Worm (Caenorhabditis elegans) whole organism, L2 larva: ENCODE data around the gene fli-1.

Experiments
- blmp-1 ChIP-seq: sonication (generic microtip); optimal IDR thresholded peaks from 2 replicates; lab custom pipeline; 2017; ENCODE audit warnings: missing genetic modification characterization, mild to moderate bottlenecking, missing compliant biosample characterization, antibody characterized with exemption, moderate library complexity; ENCODE audit not compliant: insufficient read depth
- dmd-4 ChIP-seq: sonication (generic microtip); optimal IDR thresholded peaks from 2 replicates; lab custom pipeline; 2017; ENCODE audit warnings: missing biosample characterization, missing genetic modification characterization
- egl-27 ChIP-seq: sonication (generic microtip); optimal IDR thresholded peaks from 3 replicates; lab custom pipeline; 2017; ENCODE audit warnings: missing biosample characterization, missing genetic modification reagents, missing genetic modification characterization
- lin-11 ChIP-seq: fragments of 150-350 bp; sonication (generic microtip); optimal IDR thresholded peaks from 2 replicates; lab custom pipeline; 2014; ENCODE audit warnings: missing biosample characterization, missing genetic modification characterization, inconsistent platforms, mixed read lengths
- mdl-1 ChIP-seq, 2 experiments: fragments of 150-350 bp in 1 of 2; sonication (generic microtip) in 1 of 2; optimal IDR thresholded peaks; 2 replicates each; lab custom pipeline; 2017; ENCODE audit warnings: missing biosample characterization in 2 of 2, missing genetic modification characterization in 2 of 2
- zag-1 ChIP-seq: fragments of 150-350 bp; optimal IDR thresholded peaks from 2 replicates; lab custom pipeline; 2014; ENCODE audit warnings: missing biosample characterization, missing genetic modification characterization
- ztf-11 ChIP-seq: sonication (generic microtip); optimal IDR thresholded peaks from 2 replicates; lab custom pipeline; 2017; ENCODE audit warnings: missing biosample characterization, missing genetic modification characterization

ce11 chrIII:8664897-8665388 lies 18.6 kb downstream of the fli-1 start, which contains the start of gene F22B7.1:
- TF ChIP-seq mdl-1 (tag; optimal IDR thresholded peaks at IDR 0.05; lab: Kevin White, UChicago), result no peak
- TF ChIP-seq lin-11 (tag; lab: Kevin White, UChicago), result no peak
- TF ChIP-seq egl-27 (tag; lab: Kevin White, UChicago), result no peak
- TF ChIP-seq blmp-1 (tag; lab: Kevin White, UChicago), result no peak
- TF ChIP-seq ztf-11 (tag; lab: Kevin White, UChicago), result no peak
- no peak for TF ChIP-seq dmd-4 (tag; lab: Kevin White, UChicago)
- no peak for TF ChIP-seq zag-1 (tag; lab: Kevin White, UChicago)
